Fruit fly (Drosophila melanogaster) whole organism, embryonic: ENCODE data around the gene PIG-L.

Experiments
- CG10543 ChIP-seq: fragments of 200-800 bp; sonication (Bioruptor generic); optimal IDR thresholded peaks from 3 replicates; lab custom pipeline; 2017; ENCODE audit warnings: missing biosample characterization, mild to moderate bottlenecking, missing genetic modification characterization, moderate library complexity
- CG17385 ChIP-seq: fragments of 200-800 bp; sonication (Bioruptor generic); optimal IDR thresholded peaks from 3 replicates; lab custom pipeline; 2018; ENCODE audit warnings: missing biosample characterization, mild to moderate bottlenecking, missing genetic modification characterization
- CG32772 ChIP-seq: fragments of 200-800 bp; sonication (Bioruptor generic); IDR thresholded peaks from 2 replicates; pipeline ENCODE4 v1.3.6; 2022; ENCODE audit warnings: missing biosample characterization, missing genetic modification characterization
- CG3281 ChIP-seq: fragments of 200-800 bp; sonication (Bioruptor generic); optimal IDR thresholded peaks from 3 replicates; lab custom pipeline; 2017; ENCODE audit warnings: missing biosample characterization, mild to moderate bottlenecking, missing genetic modification characterization
- CG33213 ChIP-seq: fragments of 200-800 bp; sonication (Bioruptor generic); optimal IDR thresholded peaks from 3 replicates; lab custom pipeline; 2016; ENCODE audit warnings: missing biosample characterization, missing genetic modification characterization
- CG33557 ChIP-seq: fragments of 200-800 bp; sonication (Bioruptor generic); optimal IDR thresholded peaks from 2 replicates; lab custom pipeline; 2019; ENCODE audit warnings: missing biosample characterization, mild to moderate bottlenecking, missing genetic modification characterization, moderate library complexity
- CG3838 ChIP-seq: fragments of 200-800 bp; sonication (Bioruptor generic); optimal IDR thresholded peaks from 3 replicates; lab custom pipeline; 2016; ENCODE audit warnings: missing biosample characterization, missing genetic modification characterization
- CG6683 ChIP-seq: fragments of 200-800 bp; sonication (Bioruptor generic); optimal IDR thresholded peaks from 2 replicates; lab custom pipeline; 2017; ENCODE audit warnings: missing biosample characterization, mild to moderate bottlenecking, missing genetic modification characterization, missing genetic modification reagents
- CG9876 ChIP-seq: fragments of 200-800 bp; sonication (Bioruptor generic); optimal IDR thresholded peaks from 2 replicates; lab custom pipeline; 2016; ENCODE audit warnings: missing biosample characterization, missing genetic modification characterization
- Doc3 ChIP-seq: fragments of 200-800 bp; sonication (Bioruptor generic); IDR thresholded peaks from 3 replicates; pipeline ENCODE4 v1.3.6; 2022; ENCODE audit warnings: missing biosample characterization, missing genetic modification characterization; ENCODE audit not compliant: partially characterized antibody
- Ets65A ChIP-seq: fragments of 200-800 bp; sonication (Bioruptor generic); peaks from one replicate; lab custom pipeline; 2016; ENCODE audit warnings: missing biosample characterization, missing genetic modification characterization
- Fer3 ChIP-seq: fragments of 200-800 bp; sonication (Bioruptor generic); optimal IDR thresholded peaks from 2 replicates; lab custom pipeline; 2018; ENCODE audit warnings: missing biosample characterization, mild to moderate bottlenecking, missing genetic modification characterization, moderate library complexity
- HLH3B ChIP-seq: fragments of 200-800 bp; sonication (Bioruptor generic); IDR thresholded peaks from 2 replicates; pipeline ENCODE4 v1.3.6; 2022; ENCODE audit warnings: missing biosample characterization, missing genetic modification characterization
- Hr3 ChIP-seq: fragments of 200-800 bp; sonication (Bioruptor generic); optimal IDR thresholded peaks from 3 replicates; lab custom pipeline; 2016; ENCODE audit warnings: missing biosample characterization, missing genetic modification characterization
- Hr78 ChIP-seq, 2 experiments: fragments of 200-800 bp in 1 of 2; fragments of >200 bp in 1 of 2; sonication (Bioruptor generic) in 1 of 2; optimal IDR thresholded peaks; 2 replicates each; lab custom pipeline; 2017 to 2019; ENCODE audit warnings: missing biosample characterization in 2 of 2, missing genetic modification characterization in 2 of 2, mild to moderate bottlenecking in 1 of 2, moderate library complexity in 1 of 2
- Jarid2 ChIP-seq: fragments of 200-800 bp; sonication (Bioruptor generic); optimal IDR thresholded peaks from 3 replicates; lab custom pipeline; 2017; ENCODE audit warnings: mild to moderate bottlenecking, missing biosample characterization, missing genetic modification reagents, missing genetic modification characterization
- MESR4 ChIP-seq: fragments of 200-800 bp; sonication (Bioruptor generic); optimal IDR thresholded peaks from 2 replicates; lab custom pipeline; 2018; ENCODE audit warnings: missing biosample characterization, mild to moderate bottlenecking, missing genetic modification characterization, moderate library complexity
- Mad ChIP-seq: fragments of 200-800 bp; sonication (Bioruptor generic); optimal IDR thresholded peaks from 2 replicates; lab custom pipeline; 2016; ENCODE audit warnings: missing biosample characterization, missing genetic modification characterization
- Nf-YC ChIP-seq: fragments of 200-800 bp; optimal IDR thresholded peaks from 3 replicates; lab custom pipeline; 2019; ENCODE audit warnings: missing biosample characterization, mild to moderate bottlenecking, missing genetic modification characterization, moderate library complexity
- Oli ChIP-seq: fragments of 200-800 bp; sonication (Bioruptor generic); optimal IDR thresholded peaks from 2 replicates; lab custom pipeline; 2018; ENCODE audit warnings: missing biosample characterization, mild to moderate bottlenecking, missing genetic modification characterization, moderate library complexity
- Poxn ChIP-seq: fragments of 200-800 bp; sonication (Bioruptor generic); IDR thresholded peaks from 2 replicates; pipeline ENCODE4 v1.3.6; 2022; ENCODE audit warnings: missing biosample characterization, missing genetic modification characterization
- Ptx1 ChIP-seq: fragments of 200-800 bp; sonication (Bioruptor generic); IDR thresholded peaks from 2 replicates; pipeline ENCODE4 v1.3.6; 2022; ENCODE audit warnings: missing biosample characterization, missing genetic modification characterization
- Rfx ChIP-seq: fragments of 200-800 bp; sonication (Bioruptor generic); IDR thresholded peaks from 2 replicates; pipeline ENCODE4 v1.3.6; 2022; ENCODE audit warnings: missing biosample characterization, missing genetic modification characterization
- Spps ChIP-seq: fragments of 200-800 bp; sonication (Bioruptor generic); optimal IDR thresholded peaks from 2 replicates; lab custom pipeline; 2018; ENCODE audit warnings: missing biosample characterization, mild to moderate bottlenecking, missing genetic modification characterization
- ato ChIP-seq: fragments of 200-800 bp; sonication (Bioruptor generic); IDR thresholded peaks from 2 replicates; pipeline ENCODE4 v1.3.6; 2022; ENCODE audit warnings: missing biosample characterization, missing genetic modification characterization; ENCODE audit not compliant: partially characterized antibody
- az2 ChIP-seq: fragments of 200-800 bp; sonication (Bioruptor generic); optimal IDR thresholded peaks from 3 replicates; lab custom pipeline; 2016; ENCODE audit warnings: missing biosample characterization, missing genetic modification characterization
- bcd ChIP-seq: fragments of 200-800 bp; sonication (Bioruptor generic); optimal IDR thresholded peaks from 2 replicates; lab custom pipeline; 2017; ENCODE audit warnings: missing biosample characterization, mild to moderate bottlenecking, missing genetic modification characterization
- chinmo ChIP-seq: fragments of 200-800 bp; sonication (Bioruptor generic); IDR thresholded peaks from 4 replicates; pipeline ENCODE4 v1.3.6; 2022; ENCODE audit warnings: missing biosample characterization, missing genetic modification characterization; ENCODE audit not compliant: partially characterized antibody
- crc ChIP-seq: fragments of 200-800 bp; sonication (Bioruptor generic); optimal IDR thresholded peaks from 2 replicates; lab custom pipeline; 2016; ENCODE audit warnings: missing biosample characterization, missing genetic modification characterization
- cwo ChIP-seq: fragments of 200-800 bp; sonication (Bioruptor generic); optimal IDR thresholded peaks from 3 replicates; lab custom pipeline; 2017; ENCODE audit warnings: missing biosample characterization, missing genetic modification characterization, mild to moderate bottlenecking, moderate library complexity, missing genetic modification reagents
- exex ChIP-seq: fragments of 200-800 bp; sonication (Bioruptor generic); optimal IDR thresholded peaks from 4 replicates; lab custom pipeline; 2018; ENCODE audit warnings: missing biosample characterization, mild to moderate bottlenecking, missing genetic modification characterization, moderate library complexity
- fd96Cb ChIP-seq: fragments of 200-800 bp; sonication (Bioruptor generic); optimal IDR thresholded peaks from 2 replicates; lab custom pipeline; 2018; ENCODE audit warnings: missing biosample characterization, mild to moderate bottlenecking, missing genetic modification characterization, moderate library complexity
- hb ChIP-seq: fragments of 200-800 bp; sonication (Bioruptor generic); IDR thresholded peaks from 3 replicates; pipeline ENCODE4 v1.3.6; 2022; ENCODE audit warnings: missing biosample characterization, missing genetic modification characterization; ENCODE audit not compliant: partially characterized antibody
- her ChIP-seq: fragments of 200-800 bp; sonication (Bioruptor generic); optimal IDR thresholded peaks from 2 replicates; lab custom pipeline; 2016; ENCODE audit warnings: missing biosample characterization, missing genetic modification characterization
- insv ChIP-seq, 2 experiments: fragments of 200-800 bp; sonication (Bioruptor generic); optimal IDR thresholded peaks; 3 replicates each; lab custom pipeline; 2016 to 2018; ENCODE audit warnings: missing biosample characterization in 2 of 2, missing genetic modification characterization in 2 of 2
- ken ChIP-seq: fragments of 200-800 bp; sonication (Bioruptor generic); IDR thresholded peaks from 3 replicates; pipeline ENCODE4 v1.3.6; 2022; ENCODE audit warnings: missing biosample characterization, missing genetic modification characterization
- lilli ChIP-seq: fragments of 200-800 bp; sonication (Bioruptor generic); optimal IDR thresholded peaks from 3 replicates; lab custom pipeline; 2016; ENCODE audit warnings: missing biosample characterization, missing genetic modification characterization
- lov ChIP-seq, 2 experiments: fragments of 200-800 bp in 1 of 2; fragments of >200 bp in 1 of 2; sonication (Bioruptor generic) in 1 of 2; IDR thresholded peaks in 1 of 2; optimal IDR thresholded peaks in 1 of 2; 2 replicates in 1 of 2; 3 replicates in 1 of 2; pipeline versions ENCODE4 v1.3.6 to Lab custom; 2017 to 2022; ENCODE audit warnings: missing biosample characterization in 1 of 2, missing genetic modification characterization in 1 of 2
- luna ChIP-seq: fragments of 200-800 bp; sonication (Bioruptor generic); optimal IDR thresholded peaks from 2 replicates; lab custom pipeline; 2016; ENCODE audit warnings: missing biosample characterization, missing genetic modification characterization
- mirr ChIP-seq: fragments of 200-800 bp; sonication (Bioruptor generic); optimal IDR thresholded peaks from 3 replicates; lab custom pipeline; 2018; ENCODE audit warnings: missing biosample characterization, mild to moderate bottlenecking, missing genetic modification characterization
- prd ChIP-seq, 3 experiments: fragments of >200 bp in 2 of 3; fragments of 200-800 bp in 1 of 3; sonication (Bioruptor generic) in 1 of 3; optimal IDR thresholded peaks in 2 of 3; IDR thresholded peaks in 1 of 3; 2 replicates in 2 of 3; 3 replicates in 1 of 3; pipeline versions ENCODE4 v1.3.6 to Lab custom; 2017 to 2022; ENCODE audit warnings: missing biosample characterization in 1 of 3, missing genetic modification characterization in 1 of 3
- pum ChIP-seq: fragments of 200-800 bp; sonication (Bioruptor generic); optimal IDR thresholded peaks from 2 replicates; lab custom pipeline; 2016; ENCODE audit warnings: missing biosample characterization, missing genetic modification characterization
- slp2 ChIP-seq: fragments of 200-800 bp; sonication (Bioruptor generic); optimal IDR thresholded peaks from 2 replicates; lab custom pipeline; 2016; ENCODE audit warnings: missing biosample characterization, missing genetic modification characterization
- sob ChIP-seq: fragments of 200-800 bp; sonication (Bioruptor generic); IDR thresholded peaks from 2 replicates; pipeline ENCODE4 v1.3.6; 2022; ENCODE audit warnings: missing biosample characterization, missing genetic modification characterization
- sqz ChIP-seq: fragments of 200-800 bp; sonication (Bioruptor generic); optimal IDR thresholded peaks from 3 replicates; lab custom pipeline; 2018; ENCODE audit warnings: missing biosample characterization, mild to moderate bottlenecking, missing genetic modification characterization
- stwl ChIP-seq: fragments of 200-800 bp; sonication (Bioruptor generic); optimal IDR thresholded peaks from 3 replicates; lab custom pipeline; 2018; ENCODE audit warnings: missing biosample characterization, mild to moderate bottlenecking, missing genetic modification characterization, moderate library complexity
- tgo ChIP-seq: fragments of 200-800 bp; sonication (Bioruptor generic); IDR thresholded peaks from 3 replicates; pipeline ENCODE4 v1.3.6; 2022; ENCODE audit warnings: missing biosample characterization, missing genetic modification characterization
- tio ChIP-seq: fragments of 200-800 bp; sonication (Bioruptor generic); optimal IDR thresholded peaks from 2 replicates; lab custom pipeline; 2017; ENCODE audit warnings: missing biosample characterization, missing genetic modification characterization, inconsistent platforms
- vfl ChIP-seq: fragments of 200-800 bp; sonication (Bioruptor generic); optimal IDR thresholded peaks from 2 replicates; lab custom pipeline; 2016; ENCODE audit warnings: missing biosample characterization, missing genetic modification characterization
- zfh2 ChIP-seq: fragments of 200-800 bp; sonication (Bioruptor generic); optimal IDR thresholded peaks from 2 replicates; lab custom pipeline; 2016; ENCODE audit warnings: missing biosample characterization, missing genetic modification characterization

PIG-L gene

DNA sequence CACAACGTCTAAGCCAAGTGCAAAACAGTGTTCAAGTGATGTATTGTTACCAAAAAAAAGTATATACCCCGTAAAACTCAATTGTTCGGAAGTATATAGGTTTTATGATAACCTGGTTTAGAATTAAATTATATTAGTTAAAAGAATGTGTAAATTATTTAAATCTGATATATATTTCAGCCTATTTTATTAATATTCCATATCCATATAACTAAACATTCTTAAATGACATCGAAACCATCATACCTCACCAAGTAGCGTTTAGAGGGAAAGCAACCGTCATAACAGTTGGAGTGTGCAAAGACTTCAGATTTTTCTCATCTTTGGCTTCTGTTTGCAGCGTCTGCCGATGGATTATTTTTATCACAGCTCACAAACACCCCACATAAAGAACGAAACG lies 21.7 kb downstream of the PIG-L start (continued):
- TF ChIP-seq sob (GFP tag; lab: Robert Waterston, UW) (peak; percentile 82), CG33213 (GFP tag; lab: Kevin White, UChicago) (no peak), crc (no peak), exex (peak; percentile 39), Oli (peak; percentile 80), insv (GFP tag; optimal IDR thresholded peaks at IDR 0.05; lab: Kevin White, UChicago) (no peak), luna (GFP tag; lab: Kevin White, UChicago) (no peak), Mad (GFP tag; lab: Kevin White, UChicago) (no peak), Spps (tag; lab: Kevin White, UChicago) (peak; percentile 66), stwl (tag; lab: Kevin White, UChicago) (no peak), ato (GFP tag; lab: Robert Waterston, UW) (no peak), HLH3B (GFP tag; lab: Robert Waterston, UW) (peak; percentile 84), Doc3 (GFP tag; lab: Robert Waterston, UW) (no peak), CG3838 (no peak), slp2 (no peak), CG32772 (peak; percentile 85), pum (GFP tag; lab: Kevin White, UChicago) (no peak), Fer3 (tag; lab: Kevin White, UChicago) (peak; percentile 84), tio (GFP tag; lab: Kevin White, UChicago) (peak; percentile 59), Hr3 (GFP tag; lab: Kevin White, UChicago) (peak; percentile 76), bcd (GFP tag; lab: Kevin White, UChicago) (peak; percentile 65), cwo (GFP tag; lab: Kevin White, UChicago) (peak; percentile 51), Nf-YC (tag; lab: Kevin White, UChicago) (peak; percentile 45), CG3281 (GFP tag; lab: Kevin White, UChicago) (peak; percentile 72), CG6683 (GFP tag; lab: Kevin White, UChicago) (peak; percentile 66), zfh2 (GFP tag; lab: Kevin White, UChicago) (no peak), Rfx (peak; percentile 77), mirr (GFP tag; lab: Kevin White, UChicago) (no peak), Poxn (GFP tag; lab: Robert Waterston, UW) (no peak), prd (optimal IDR thresholded peaks at IDR 0.05; lab: Kevin White, UChicago) (no peak), prd (GFP tag; IDR thresholded peaks at IDR 0.05; lab: Robert Waterston, UW) (peak; percentile 95), sqz (GFP tag; lab: Kevin White, UChicago) (peak; percentile 80), lilli (peak; percentile 48), MESR4 (no peak), CG17385 (GFP tag; lab: Kevin White, UChicago) (peak; percentile 77), her (no peak), CG33557 (GFP tag; lab: Kevin White, UChicago) (peak; percentile 77), ken (GFP tag; lab: Robert Waterston, UW) (peak; percentile 45; the same call in 1 of the 3 replicates), Jarid2 (GFP tag; lab: Kevin White, UChicago) (peak; percentile 28), fd96Cb (tag; lab: Kevin White, UChicago) (peak; percentile 82), CG10543 (GFP tag; lab: Kevin White, UChicago) (peak; percentile 1), Ets65A (GFP tag; lab: Kevin White, UChicago) (no peak), CG9876 (GFP tag; lab: Kevin White, UChicago) (no peak), hb (GFP tag; lab: Robert Waterston, UW) (no peak), tgo (GFP tag; lab: Robert Waterston, UW) (peak; percentile 88), Ptx1 (GFP tag; lab: Robert Waterston, UW) (peak; percentile 86), lov (optimal IDR thresholded peaks at IDR 0.05; lab: Kevin White, UChicago) (no peak), lov (GFP tag; IDR thresholded peaks at IDR 0.05; lab: Robert Waterston, UW) (peak; percentile 81), vfl (GFP tag; lab: Kevin White, UChicago) (no peak), chinmo (no peak), az2 (GFP tag; lab: Kevin White, UChicago) (peak; percentile 77), Hr78 (GFP tag; optimal IDR thresholded peaks at IDR 0.05; lab: Kevin White, UChicago) (peak in 1 of 2 experiments; percentile 38)
